Fruit fly (Drosophila melanogaster) whole organism, embryonic: Measurements from ENCODE around the gene gish.
A peak's percentile ranks its signal among the peaks of the same experiment; 100 is the strongest.

ENCODE experiments used
- Awh ChIP-seq: fragments of 200-800 bp; sonication (Bioruptor generic); IDR thresholded peaks from 2 replicates; pipeline ENCODE4, ENCODE4 v1.3.6; 2022; ENCODE audit warnings: missing biosample characterization, missing genetic modification characterization
- B-H1 ChIP-seq: fragments of 200-800 bp; sonication (Bioruptor generic); IDR thresholded peaks from 3 replicates; pipeline ENCODE4 v1.3.6; 2022; ENCODE audit warnings: missing biosample characterization, missing genetic modification characterization
- B-H2 ChIP-seq: fragments of 200-800 bp; sonication (Bioruptor generic); optimal IDR thresholded peaks from 2 replicates; lab custom pipeline; 2018; ENCODE audit warnings: missing biosample characterization, mild to moderate bottlenecking, missing genetic modification characterization
- BEAF-32 ChIP-seq: fragments of 200-800 bp; sonication (Bioruptor generic); optimal IDR thresholded peaks from 3 replicates; lab custom pipeline; 2017; ENCODE audit warnings: missing biosample characterization, missing genetic modification characterization, mild to moderate bottlenecking, moderate library complexity, missing genetic modification reagents
- BtbVII ChIP-seq: fragments of 200-800 bp; sonication (Bioruptor generic); optimal IDR thresholded peaks from 3 replicates; lab custom pipeline; 2017; ENCODE audit warnings: missing biosample characterization, mild to moderate bottlenecking, missing genetic modification characterization
- CG10274 ChIP-seq: fragments of 200-800 bp; sonication (Bioruptor generic); optimal IDR thresholded peaks from 3 replicates; lab custom pipeline; 2017; ENCODE audit warnings: missing biosample characterization, mild to moderate bottlenecking, missing genetic modification characterization
- CG10321 ChIP-seq: fragments of 200-800 bp; sonication (Bioruptor generic); IDR thresholded peaks from 2 replicates; pipeline ENCODE4 v1.3.6; 2022; ENCODE audit warnings: missing biosample characterization, missing genetic modification characterization
- CG10543 ChIP-seq: fragments of 200-800 bp; sonication (Bioruptor generic); optimal IDR thresholded peaks from 3 replicates; lab custom pipeline; 2017; ENCODE audit warnings: missing biosample characterization, mild to moderate bottlenecking, missing genetic modification characterization, moderate library complexity
- CG10654 ChIP-seq: fragments of 200-800 bp; sonication (Bioruptor generic); optimal IDR thresholded peaks from 2 replicates; lab custom pipeline; 2016; ENCODE audit warnings: missing biosample characterization, missing genetic modification characterization
- CG11398 ChIP-seq: fragments of 200-800 bp; sonication (Bioruptor generic); optimal IDR thresholded peaks from 2 replicates; lab custom pipeline; 2016; ENCODE audit warnings: missing biosample characterization, missing genetic modification characterization
- CG11456 ChIP-seq: fragments of 200-800 bp; sonication (Bioruptor generic); IDR thresholded peaks from 3 replicates; pipeline ENCODE4 v1.3.6; 2022; ENCODE audit warnings: missing biosample characterization, missing genetic modification characterization
- CG15514 ChIP-seq: fragments of 200-800 bp; sonication (Bioruptor generic); optimal IDR thresholded peaks from 3 replicates; lab custom pipeline; 2017; ENCODE audit warnings: missing biosample characterization, missing genetic modification characterization, mild to moderate bottlenecking, moderate library complexity, missing genetic modification reagents
- CG16779 ChIP-seq: fragments of 200-800 bp; sonication (Bioruptor generic); IDR thresholded peaks from 2 replicates; pipeline ENCODE4 v1.3.6; 2022; ENCODE audit warnings: missing biosample characterization, missing genetic modification characterization
- CG18262 ChIP-seq: fragments of 200-800 bp; optimal IDR thresholded peaks from 3 replicates; lab custom pipeline; 2019; ENCODE audit warnings: missing biosample characterization, mild to moderate bottlenecking, missing genetic modification characterization, moderate library complexity
- CG1832 ChIP-seq: fragments of 200-800 bp; sonication (Bioruptor generic); optimal IDR thresholded peaks from 2 replicates; lab custom pipeline; 2017; ENCODE audit warnings: missing biosample characterization, mild to moderate bottlenecking, missing genetic modification characterization, inconsistent platforms
- CG2116 ChIP-seq: fragments of 200-800 bp; sonication (Bioruptor generic); optimal IDR thresholded peaks from 3 replicates; lab custom pipeline; 2018; ENCODE audit warnings: missing biosample characterization, mild to moderate bottlenecking, missing genetic modification characterization
- CG32767 ChIP-seq: fragments of 200-800 bp; sonication (Bioruptor generic); IDR thresholded peaks from 2 replicates; pipeline ENCODE4 v1.3.6; 2022; ENCODE audit warnings: missing biosample characterization, missing genetic modification characterization
- CG33557 ChIP-seq: fragments of 200-800 bp; sonication (Bioruptor generic); optimal IDR thresholded peaks from 2 replicates; lab custom pipeline; 2019; ENCODE audit warnings: missing biosample characterization, mild to moderate bottlenecking, missing genetic modification characterization, moderate library complexity
- CG34224 ChIP-seq: fragments of 200-800 bp; sonication (Bioruptor generic); IDR thresholded peaks from 3 replicates; pipeline ENCODE4 v1.3.6; 2022; ENCODE audit warnings: missing biosample characterization, missing genetic modification characterization; ENCODE audit not compliant: partially characterized antibody
- CG3726 ChIP-seq: fragments of 200-800 bp; sonication (Bioruptor generic); IDR thresholded peaks from 3 replicates; pipeline ENCODE4, ENCODE4 v1.3.6; 2022; ENCODE audit warnings: missing biosample characterization, missing genetic modification characterization
- CG6689 ChIP-seq: fragments of 200-800 bp; sonication (Bioruptor generic); IDR thresholded peaks from 2 replicates; pipeline ENCODE4 v1.3.6; 2022; ENCODE audit warnings: missing biosample characterization, missing genetic modification characterization
- CG7556 ChIP-seq: fragments of 200-800 bp; sonication (Bioruptor generic); optimal IDR thresholded peaks from 2 replicates; lab custom pipeline; 2017; ENCODE audit warnings: missing biosample characterization, mild to moderate bottlenecking, missing genetic modification characterization
- CG7839 ChIP-seq: fragments of 200-800 bp; sonication (Bioruptor generic); optimal IDR thresholded peaks from 3 replicates; lab custom pipeline; 2018; ENCODE audit warnings: missing biosample characterization, mild to moderate bottlenecking, missing genetic modification characterization, moderate library complexity
- CG7963 ChIP-seq: fragments of 200-800 bp; sonication (Bioruptor generic); IDR thresholded peaks from 3 replicates; pipeline ENCODE4 v1.3.6; 2022; ENCODE audit warnings: missing biosample characterization, missing genetic modification characterization; ENCODE audit not compliant: partially characterized antibody
- CG8089 ChIP-seq: fragments of 200-800 bp; sonication (Bioruptor generic); optimal IDR thresholded peaks from 3 replicates; lab custom pipeline; 2016; ENCODE audit warnings: missing biosample characterization, missing genetic modification characterization
- CG9797 ChIP-seq: fragments of 200-800 bp; sonication (Bioruptor generic); optimal IDR thresholded peaks from 3 replicates; lab custom pipeline; 2018; ENCODE audit warnings: missing biosample characterization, mild to moderate bottlenecking, missing genetic modification characterization
- D19B ChIP-seq: fragments of 200-800 bp; sonication (Bioruptor generic); optimal IDR thresholded peaks from 2 replicates; lab custom pipeline; 2017; ENCODE audit warnings: missing biosample characterization, mild to moderate bottlenecking, missing genetic modification characterization
- Dbx ChIP-seq: fragments of 200-800 bp; sonication (Bioruptor generic); IDR thresholded peaks from 3 replicates; pipeline ENCODE4 v1.3.6; 2022; ENCODE audit warnings: missing biosample characterization, missing genetic modification characterization
- Dip2 ChIP-seq: fragments of 200-800 bp; sonication (Bioruptor generic); IDR thresholded peaks from 2 replicates; pipeline ENCODE4 v1.3.6; 2022; ENCODE audit warnings: missing biosample characterization, missing genetic modification characterization
- E2f2 ChIP-seq: fragments of 200-800 bp; sonication (Bioruptor generic); IDR thresholded peaks from 2 replicates; pipeline ENCODE4 v1.3.6; 2022; ENCODE audit warnings: missing biosample characterization, missing genetic modification characterization
- ERR ChIP-seq: fragments of 200-800 bp; sonication (Bioruptor generic); optimal IDR thresholded peaks from 2 replicates; lab custom pipeline; 2016; ENCODE audit warnings: missing biosample characterization, missing genetic modification characterization
- Hey ChIP-seq: fragments of 200-800 bp; sonication (Bioruptor generic); optimal IDR thresholded peaks from 3 replicates; lab custom pipeline; 2018; ENCODE audit warnings: missing biosample characterization, mild to moderate bottlenecking, missing genetic modification characterization
- MBD-R2 ChIP-seq: fragments of 200-800 bp; sonication (Bioruptor generic); IDR thresholded peaks from 2 replicates; pipeline ENCODE4 v1.3.6; 2022; ENCODE audit warnings: missing biosample characterization, missing genetic modification characterization
- Scr ChIP-seq: fragments of 200-800 bp; sonication (Bioruptor generic); IDR thresholded peaks from 2 replicates; pipeline ENCODE4 v1.3.6; 2022; ENCODE audit warnings: missing biosample characterization, missing genetic modification characterization; ENCODE audit not compliant: partially characterized antibody
- Sin3A ChIP-seq: fragments of >200 bp; optimal IDR thresholded peaks from 2 replicates; lab custom pipeline; 2018
- Sry-β ChIP-seq: fragments of 200-800 bp; sonication (Bioruptor generic); optimal IDR thresholded peaks from 2 replicates; lab custom pipeline; 2018; ENCODE audit warnings: missing biosample characterization, mild to moderate bottlenecking, missing genetic modification characterization, moderate library complexity
- ato ChIP-seq: fragments of 200-800 bp; sonication (Bioruptor generic); IDR thresholded peaks from 2 replicates; pipeline ENCODE4 v1.3.6; 2022; ENCODE audit warnings: missing biosample characterization, missing genetic modification characterization; ENCODE audit not compliant: partially characterized antibody
- cas ChIP-seq: fragments of 200-800 bp; sonication (Bioruptor generic); IDR thresholded peaks from 2 replicates; pipeline ENCODE4 v1.3.6; 2022; ENCODE audit warnings: missing biosample characterization, missing genetic modification characterization
- caup ChIP-seq: fragments of 200-800 bp; sonication (Bioruptor generic); optimal IDR thresholded peaks from 3 replicates; lab custom pipeline; 2017; ENCODE audit warnings: missing biosample characterization, mild to moderate bottlenecking, missing genetic modification characterization, moderate library complexity; ENCODE audit not compliant: severe bottlenecking
- chn ChIP-seq: fragments of 200-800 bp; sonication (Bioruptor generic); optimal IDR thresholded peaks from 2 replicates; lab custom pipeline; 2016; ENCODE audit warnings: missing biosample characterization, missing genetic modification characterization
- da ChIP-seq: fragments of 200-800 bp; sonication (Bioruptor generic); optimal IDR thresholded peaks from 2 replicates; lab custom pipeline; 2016; ENCODE audit warnings: missing biosample characterization, missing genetic modification characterization
- dmrt99B ChIP-seq: fragments of 200-800 bp; sonication (Bioruptor generic); optimal IDR thresholded peaks from 2 replicates; lab custom pipeline; 2018; ENCODE audit warnings: missing biosample characterization, mild to moderate bottlenecking, missing genetic modification characterization, moderate library complexity
- ftz-f1 ChIP-seq: fragments of 200-800 bp; sonication (Bioruptor generic); optimal IDR thresholded peaks from 2 replicates; lab custom pipeline; 2016; ENCODE audit warnings: missing biosample characterization, missing genetic modification characterization
- gcm2 ChIP-seq: fragments of 200-800 bp; sonication (Bioruptor generic); optimal IDR thresholded peaks from 2 replicates; lab custom pipeline; 2016; ENCODE audit warnings: missing biosample characterization, missing genetic modification characterization
- gro ChIP-seq: fragments of 200-800 bp; sonication (Bioruptor generic); optimal IDR thresholded peaks from 2 replicates; lab custom pipeline; 2016; ENCODE audit warnings: missing biosample characterization, missing genetic modification characterization
- kay ChIP-seq: fragments of 200-800 bp; sonication (Bioruptor generic); optimal IDR thresholded peaks from 2 replicates; lab custom pipeline; 2016; ENCODE audit warnings: missing biosample characterization, missing genetic modification characterization
- lab ChIP-seq: fragments of 200-800 bp; sonication (Bioruptor generic); optimal IDR thresholded peaks from 3 replicates; lab custom pipeline; 2017; ENCODE audit warnings: missing biosample characterization, missing genetic modification characterization, mild to moderate bottlenecking, moderate library complexity, missing genetic modification reagents
- nerfin-2 ChIP-seq: fragments of 200-800 bp; sonication (Bioruptor generic); IDR thresholded peaks from 2 replicates; pipeline ENCODE4 v1.3.6; 2022; ENCODE audit warnings: missing biosample characterization, missing genetic modification characterization; ENCODE audit not compliant: partially characterized antibody
- pzg ChIP-seq: fragments of 200-800 bp; sonication (Bioruptor generic); optimal IDR thresholded peaks from 3 replicates; lab custom pipeline; 2018; ENCODE audit warnings: missing biosample characterization, mild to moderate bottlenecking, missing genetic modification characterization, moderate library complexity
- so ChIP-seq: fragments of 200-800 bp; sonication (Bioruptor generic); IDR thresholded peaks from 3 replicates; pipeline ENCODE4 v1.3.6; 2022; ENCODE audit warnings: missing biosample characterization, missing genetic modification characterization
- vvl ChIP-seq: fragments of 200-800 bp; sonication (Bioruptor generic); IDR thresholded peaks from 2 replicates; pipeline ENCODE4 v1.3.6; 2022; ENCODE audit warnings: missing biosample characterization, missing genetic modification characterization

Gene gish

DNA sequence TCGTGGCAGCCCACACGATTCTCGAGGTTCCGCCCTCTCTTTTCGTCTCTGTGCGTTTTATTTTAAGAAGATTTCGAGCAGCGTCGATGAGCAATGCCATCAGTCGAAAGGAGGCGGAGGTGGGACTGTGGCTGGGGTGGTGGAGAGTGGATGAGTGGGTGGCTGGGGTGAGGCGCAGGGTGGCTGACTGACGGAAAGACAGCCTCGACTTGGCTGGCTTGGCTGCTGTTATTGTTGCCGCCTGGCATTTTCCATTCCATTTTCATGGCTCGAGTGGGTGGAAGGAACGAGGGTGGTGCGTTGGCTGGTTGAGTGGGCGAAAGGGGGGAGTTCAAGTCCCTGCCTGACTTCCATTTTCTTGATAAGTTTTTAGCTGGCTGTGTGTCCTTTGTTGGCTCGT is 16.1 kb upstream of the gish start (continued):
- TF ChIP-seq da (GFP tag; lab: Kevin White, UChicago) = no peak
- TF ChIP-seq MBD-R2 (GFP tag; lab: Robert Waterston, UW) = no peak
- TF ChIP-seq caup (GFP tag; lab: Kevin White, UChicago) = no peak
- no peak for TF ChIP-seq E2f2 (GFP tag; lab: Robert Waterston, UW)
- no peak for TF ChIP-seq BEAF-32 (GFP tag; lab: Kevin White, UChicago)
- TF ChIP-seq Scr (GFP tag; lab: Robert Waterston, UW) = 0 out of 2 replicates have a peak, but pooled peaks have one; percentile 11
- TF ChIP-seq Dbx (GFP tag; lab: Robert Waterston, UW) = peak; percentile 58; the same call in 2 of the 3 replicates
- TF ChIP-seq CG7963 (GFP tag; lab: Robert Waterston, UW) = no peak
- peak; percentile 14 for TF ChIP-seq ftz-f1 (GFP tag; lab: Kevin White, UChicago)
- no peak for TF ChIP-seq CG33557 (GFP tag; lab: Kevin White, UChicago)
- TF ChIP-seq B-H1 (GFP tag; lab: Robert Waterston, UW) = no peak
- TF ChIP-seq CG10543 (GFP tag; lab: Kevin White, UChicago) = peak; percentile 91
- no peak for TF ChIP-seq CG3726
- no peak for TF ChIP-seq gro (GFP tag; lab: Kevin White, UChicago)
- no peak for TF ChIP-seq CG10321
- no peak for TF ChIP-seq ERR
- no peak for TF ChIP-seq CG11456 (GFP tag; lab: Robert Waterston, UW)
- no peak for TF ChIP-seq nerfin-2 (GFP tag; lab: Robert Waterston, UW)
- no peak for TF ChIP-seq CG7556
- no peak for TF ChIP-seq CG1832 (GFP tag; lab: Kevin White, UChicago)
- TF ChIP-seq CG6689 (GFP tag; lab: Robert Waterston, UW) = no peak
- TF ChIP-seq CG32767 (GFP tag; lab: Robert Waterston, UW) = no peak
- TF ChIP-seq Hey (tag; lab: Kevin White, UChicago) = peak; percentile 3
- no peak for TF ChIP-seq CG34224
- no peak for TF ChIP-seq dmrt99B
- no peak for TF ChIP-seq CG11398 (GFP tag; lab: Kevin White, UChicago)
- TF ChIP-seq ato (GFP tag; lab: Robert Waterston, UW) = no peak
- no peak for TF ChIP-seq Sry-β (GFP tag; lab: Kevin White, UChicago)
- no peak for TF ChIP-seq CG2116 (GFP tag; lab: Kevin White, UChicago)
- peak; percentile 31 for TF ChIP-seq B-H2 (GFP tag; lab: Kevin White, UChicago)
- no peak for TF ChIP-seq CG18262 (tag; lab: Kevin White, UChicago)
- TF ChIP-seq vvl (GFP tag; lab: Robert Waterston, UW) = no peak
- no peak for TF ChIP-seq cas (GFP tag; lab: Robert Waterston, UW)
- no peak for TF ChIP-seq chn (GFP tag; lab: Kevin White, UChicago)
- TF ChIP-seq pzg (GFP tag; lab: Kevin White, UChicago) = no peak
- no peak for TF ChIP-seq BtbVII (GFP tag; lab: Kevin White, UChicago)
- TF ChIP-seq D19B (GFP tag; lab: Kevin White, UChicago) = no peak
- TF ChIP-seq so (GFP tag; lab: Robert Waterston, UW) = peak; percentile 40; the same call in 1 of the 3 replicates
- TF ChIP-seq CG7839 (tag; lab: Kevin White, UChicago) = no peak
- no peak for TF ChIP-seq CG8089
- 0 out of 2 replicates have a peak, but pooled peaks have one; percentile 37 for TF ChIP-seq CG16779 (GFP tag; lab: Robert Waterston, UW)
- no peak for TF ChIP-seq CG10654
- TF ChIP-seq lab (GFP tag; lab: Kevin White, UChicago) = no peak
- no peak for TF ChIP-seq gcm2 (GFP tag; lab: Kevin White, UChicago)
- no peak for TF ChIP-seq kay
- no peak for TF ChIP-seq Sin3A (lab: Kevin White, UChicago)
- TF ChIP-seq CG10274 (GFP tag; lab: Kevin White, UChicago) = no peak
- TF ChIP-seq CG15514 (GFP tag; lab: Kevin White, UChicago) = peak; percentile 9
- no peak for TF ChIP-seq Awh
- no peak for TF ChIP-seq CG9797 (GFP tag; lab: Kevin White, UChicago)
- TF ChIP-seq Dip2 (GFP tag; lab: Robert Waterston, UW) = no peak
